Fruit fly (Drosophila melanogaster) whole organism, adult: ENCODE results near the gene PH4alphaNE1.

Source experiments
- CG11617 ChIP-seq: fragments of 200-800 bp; sonication (Bioruptor generic); optimal IDR thresholded peaks from 2 replicates; lab custom pipeline; 2017; ENCODE audit warnings: mild to moderate bottlenecking, missing biosample characterization, missing genetic modification reagents, missing genetic modification characterization
- CG12768 ChIP-seq: fragments of 200-800 bp; sonication (Bioruptor generic); optimal IDR thresholded peaks from 2 replicates; lab custom pipeline; 2017; ENCODE audit warnings: missing biosample characterization, missing genetic modification characterization, mild to moderate bottlenecking, moderate library complexity, missing genetic modification reagents
- CG14711 ChIP-seq: fragments of 200-800 bp; sonication (Bioruptor generic); optimal IDR thresholded peaks from 2 replicates; lab custom pipeline; 2018; ENCODE audit warnings: missing biosample characterization, mild to moderate bottlenecking, missing genetic modification characterization, moderate library complexity
- CG1620 ChIP-seq: fragments of 200-800 bp; sonication (Bioruptor generic); optimal IDR thresholded peaks from 2 replicates; lab custom pipeline; 2016; ENCODE audit warnings: missing biosample characterization, missing genetic modification characterization
- CG33017 ChIP-seq: fragments of 200-800 bp; sonication (Bioruptor generic); optimal IDR thresholded peaks from 2 replicates; lab custom pipeline; 2018; ENCODE audit warnings: missing biosample characterization, mild to moderate bottlenecking, missing genetic modification characterization, moderate library complexity
- CG5204 ChIP-seq: fragments of 200-800 bp; sonication (Bioruptor generic); optimal IDR thresholded peaks from 2 replicates; lab custom pipeline; 2016; ENCODE audit warnings: missing biosample characterization, missing genetic modification characterization
- CG7045 ChIP-seq: fragments of 200-800 bp; sonication (Bioruptor generic); optimal IDR thresholded peaks from 2 replicates; lab custom pipeline; 2017; ENCODE audit warnings: missing biosample characterization, mild to moderate bottlenecking, missing genetic modification characterization
- CG7101 ChIP-seq: fragments of 200-800 bp; sonication (Bioruptor generic); optimal IDR thresholded peaks from 2 replicates; lab custom pipeline; 2018; ENCODE audit warnings: missing biosample characterization, mild to moderate bottlenecking, missing genetic modification characterization, moderate library complexity
- Clk ChIP-seq: fragments of 200-800 bp; sonication (Bioruptor generic); optimal IDR thresholded peaks from 2 replicates; lab custom pipeline; 2017; ENCODE audit warnings: missing biosample characterization, missing genetic modification characterization
- Crg-1 ChIP-seq: fragments of 200-800 bp; sonication (Bioruptor generic); optimal IDR thresholded peaks from 2 replicates; lab custom pipeline; 2016; ENCODE audit warnings: missing biosample characterization, missing genetic modification characterization
- Hr96 ChIP-seq: fragments of 200-800 bp; sonication (Bioruptor generic); optimal IDR thresholded peaks from 2 replicates; lab custom pipeline; 2016; ENCODE audit warnings: missing biosample characterization, missing genetic modification characterization
- Mnt ChIP-seq: fragments of 200-800 bp; sonication (Bioruptor generic); optimal IDR thresholded peaks from 2 replicates; lab custom pipeline; 2016; ENCODE audit warnings: missing biosample characterization, mild to moderate bottlenecking, missing genetic modification characterization
- bab1 ChIP-seq: fragments of 200-800 bp; sonication (Bioruptor generic); optimal IDR thresholded peaks from 3 replicates; lab custom pipeline; 2019; ENCODE audit warnings: missing biosample characterization, mild to moderate bottlenecking, missing genetic modification characterization, moderate library complexity
- cic ChIP-seq: fragments of 200-800 bp; sonication (Bioruptor generic); optimal IDR thresholded peaks from 2 replicates; lab custom pipeline; 2017; ENCODE audit warnings: missing biosample characterization, mild to moderate bottlenecking, missing genetic modification characterization, moderate library complexity
- cnc ChIP-seq, 2 experiments: fragments of >200 bp; optimal IDR thresholded peaks; 2 replicates each; lab custom pipeline; 2017
- kay ChIP-seq: fragments of 200-800 bp; sonication (Bioruptor generic); peaks from one replicate; lab custom pipeline; 2016; ENCODE audit warnings: missing biosample characterization, missing genetic modification characterization, borderline replicate concordance
- ovo ChIP-seq: fragments of 200-800 bp; sonication (Bioruptor generic); optimal IDR thresholded peaks from 2 replicates; lab custom pipeline; 2016; ENCODE audit warnings: missing biosample characterization, missing genetic modification characterization
- pad ChIP-seq: fragments of 200-800 bp; sonication (Bioruptor generic); optimal IDR thresholded peaks from 3 replicates; lab custom pipeline; 2017; ENCODE audit warnings: missing biosample characterization, missing genetic modification characterization, mild to moderate bottlenecking, moderate library complexity, missing genetic modification reagents
- tj ChIP-seq: fragments of 200-800 bp; sonication (Bioruptor generic); optimal IDR thresholded peaks from 3 replicates; lab custom pipeline; 2017; ENCODE audit warnings: missing biosample characterization, mild to moderate bottlenecking, missing genetic modification characterization, moderate library complexity
- toe ChIP-seq: fragments of 200-800 bp; sonication (Bioruptor generic); optimal IDR thresholded peaks from 2 replicates; lab custom pipeline; 2016; ENCODE audit warnings: missing biosample characterization, missing genetic modification characterization

Gene PH4alphaNE1

dm6 chr3R:30487828-30488227, 12.3 kb downstream of the PH4alphaNE1 start, which contains the start of gene Jon99Fii:
Gene Jon99Fii, minus strand, starts transcription at chr3R:30487928.
- no peak for TF ChIP-seq CG11617 (GFP tag; lab: Kevin White, UChicago)
- TF ChIP-seq cic (GFP tag; lab: Kevin White, UChicago), result no peak

dm6 chr3R:30476367-30476766, 23.8 kb downstream of the PH4alphaNE1 start, which contains the start of gene spdo:
Gene spdo, plus strand, starts transcription at chr3R:30476684.
- TF ChIP-seq CG7045 (no peak), CG1620 (GFP tag; lab: Kevin White, UChicago) (no peak), CG11617 (GFP tag; lab: Kevin White, UChicago) (no peak), cnc (optimal IDR thresholded peaks at IDR 0.05; lab: Kevin White, UChicago) (no peak), kay (GFP tag; lab: Kevin White, UChicago) (no peak), tj (no peak), CG33017 (no peak), CG5204 (GFP tag; lab: Kevin White, UChicago) (no peak), bab1 (GFP tag; lab: Kevin White, UChicago) (no peak), Hr96 (GFP tag; lab: Kevin White, UChicago) (no peak), CG14711 (tag; lab: Kevin White, UChicago) (no peak), toe (GFP tag; lab: Kevin White, UChicago) (no peak)

dm6 chr3R:30475910-30476309, 24.2 kb downstream of the PH4alphaNE1 start:
- no peak for TF ChIP-seq CG33017
- TF ChIP-seq kay (GFP tag; lab: Kevin White, UChicago), result no peak
- no peak for TF ChIP-seq CG12768
- no peak for TF ChIP-seq Mnt (GFP tag; lab: Kevin White, UChicago)
- no peak for TF ChIP-seq cnc (optimal IDR thresholded peaks at IDR 0.05; lab: Kevin White, UChicago)
- TF ChIP-seq CG1620 (GFP tag; lab: Kevin White, UChicago), result no peak
- TF ChIP-seq CG5204 (GFP tag; lab: Kevin White, UChicago), result no peak
- TF ChIP-seq bab1 (GFP tag; lab: Kevin White, UChicago), result no peak
- TF ChIP-seq pad (GFP tag; lab: Kevin White, UChicago), result no peak

- TF ChIP-seq CG1620 (GFP tag; lab: Kevin White, UChicago) (no peak), CG11617 (GFP tag; lab: Kevin White, UChicago) (no peak), CG7101 (tag; lab: Kevin White, UChicago) (no peak), Clk (GFP tag; lab: Kevin White, UChicago) (no peak), CG14711 (tag; lab: Kevin White, UChicago) (no peak), bab1 (GFP tag; lab: Kevin White, UChicago) (no peak), CG12768 (no peak)
Observed at dm6 chr3R:30474667-30475213, 25.4 kb downstream of the PH4alphaNE1 start.

dm6 chr3R:30472331-30472730, 27.8 kb downstream of the PH4alphaNE1 start:
- TF ChIP-seq kay (GFP tag; lab: Kevin White, UChicago) (no peak), CG14711 (tag; lab: Kevin White, UChicago) (no peak), CG11617 (GFP tag; lab: Kevin White, UChicago) (no peak), Hr96 (GFP tag; lab: Kevin White, UChicago) (no peak), CG5204 (GFP tag; lab: Kevin White, UChicago) (no peak), CG12768 (no peak), cic (GFP tag; lab: Kevin White, UChicago) (no peak)

- TF ChIP-seq kay (GFP tag; lab: Kevin White, UChicago) (no peak), CG7045 (no peak), tj (peak; percentile 99)
Observed at dm6 chr3R:30470690-30471089, 29.4 kb downstream of the PH4alphaNE1 start.

- TF ChIP-seq bab1 (GFP tag; lab: Kevin White, UChicago), result no peak
- TF ChIP-seq CG5204 (GFP tag; lab: Kevin White, UChicago), result no peak
- TF ChIP-seq Crg-1 (GFP tag; lab: Kevin White, UChicago), result no peak
- no peak for TF ChIP-seq toe (GFP tag; lab: Kevin White, UChicago)
- TF ChIP-seq CG1620 (GFP tag; lab: Kevin White, UChicago), result no peak
- no peak for TF ChIP-seq CG7045
- TF ChIP-seq CG14711 (tag; lab: Kevin White, UChicago), result no peak
- no peak for TF ChIP-seq Hr96 (GFP tag; lab: Kevin White, UChicago)
- TF ChIP-seq pad (GFP tag; lab: Kevin White, UChicago), result no peak
- TF ChIP-seq cic (GFP tag; lab: Kevin White, UChicago), result no peak
- TF ChIP-seq CG11617 (GFP tag; lab: Kevin White, UChicago), result no peak
- TF ChIP-seq tj, result no peak
- TF ChIP-seq Clk (GFP tag; lab: Kevin White, UChicago), result no peak
- TF ChIP-seq kay (GFP tag; lab: Kevin White, UChicago), result no peak
- TF ChIP-seq ovo (GFP tag; lab: Kevin White, UChicago), result no peak
- no peak for TF ChIP-seq CG33017
- no peak for TF ChIP-seq CG7101 (tag; lab: Kevin White, UChicago)
- no peak for TF ChIP-seq Mnt (GFP tag; lab: Kevin White, UChicago)
Observed at dm6 chr3R:30467062-30467461, 33.1 kb downstream of the PH4alphaNE1 start.
